Worm (Caenorhabditis elegans): ENCODE measurements around the gene vab-23.

DNA sequence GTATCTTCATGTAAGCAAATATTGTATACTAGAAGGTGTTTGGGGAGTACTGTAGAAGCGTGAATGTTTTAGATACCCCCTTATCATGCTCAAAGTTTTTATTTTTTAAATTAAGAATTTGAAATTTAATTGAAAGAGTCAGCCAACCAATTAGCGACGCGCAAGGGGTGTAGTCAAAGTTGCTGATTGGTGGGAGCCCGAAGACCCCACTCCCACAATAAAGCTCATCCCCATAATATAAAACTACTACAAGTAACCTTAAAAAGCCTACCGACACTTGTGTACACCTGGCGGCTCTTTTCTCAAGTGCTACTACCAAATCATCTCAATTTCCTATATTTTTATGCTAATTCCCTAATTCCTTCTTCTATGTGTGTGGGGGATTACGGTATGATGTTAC lies 1.2 kb downstream of the vab-23 start:
- TF ChIP-seq pha-4 (tag; optimal IDR thresholded peaks at IDR 0.05) (no peak), pha-2 (tag; optimal IDR thresholded peaks at IDR 0.05) (no peak), sox-4 (tag; optimal IDR thresholded peaks at IDR 0.05) (no peak), ama-1 (optimal IDR thresholded peaks at IDR 0.05) (no peak), unc-3 (GFP tag; conservative IDR thresholded peaks at IDR 0.05) (no peak), unc-3 (tag; optimal IDR thresholded peaks at IDR 0.05) (no peak)

Measured in whole organism, late embryonic.